Fruit fly (Drosophila melanogaster): ENCODE results near the gene CG31279.
A peak's percentile ranks its signal among the peaks of the same experiment; 100 is the strongest.

CG31279 gene

DNA sequence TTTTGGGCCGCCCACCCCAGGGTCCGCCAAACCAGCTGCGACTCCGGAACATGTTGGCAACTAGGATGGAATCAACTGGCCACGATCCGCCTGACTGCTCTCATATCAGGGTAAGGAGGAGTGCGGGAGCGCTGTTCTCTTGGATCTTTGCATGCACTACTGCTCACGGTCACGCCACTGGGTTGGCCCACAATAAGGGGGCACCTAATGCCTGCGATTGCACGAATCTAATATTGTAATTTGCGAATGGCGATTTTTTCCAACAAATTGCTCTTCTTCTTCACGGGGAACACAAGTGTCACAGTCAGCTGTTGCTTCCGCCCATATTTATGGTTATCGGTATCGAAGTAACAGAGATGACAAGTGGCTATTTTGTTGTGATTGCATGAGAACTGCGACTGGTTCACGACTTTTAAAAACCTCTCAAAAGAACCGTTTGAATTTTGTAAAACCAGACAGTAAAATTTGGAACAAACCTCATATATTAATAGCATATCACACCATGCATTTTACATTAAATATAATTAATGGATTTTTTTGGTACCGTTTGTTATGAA lies 11.0 kb downstream of the CG31279 start, which contains the start of gene ema (continued):
- TF ChIP-seq pan (optimal IDR thresholded peaks at IDR 0.05) (no peak), pan (GFP tag; optimal IDR thresholded peaks at IDR 0.05 in 1 of 2, IDR thresholded peaks at IDR 0.05 in 1 of 2) (peak in 1 of 2 experiments; percentile 35), Oaz (GFP tag; IDR thresholded peaks at IDR 0.05) (no peak), CG12299 (tag; optimal IDR thresholded peaks at IDR 0.05) (no peak), Xrp1 (GFP tag; IDR thresholded peaks at IDR 0.05) (peak; percentile 28; the same call in 1 of the 2 replicates), sim (GFP tag; IDR thresholded peaks at IDR 0.05) (no peak), CG3281 (GFP tag; optimal IDR thresholded peaks at IDR 0.05) (peak; percentile 28), CG3995 (GFP tag; optimal IDR thresholded peaks at IDR 0.05) (peak; percentile 99), BtbVII (GFP tag; optimal IDR thresholded peaks at IDR 0.05) (no peak), usp (GFP tag; optimal IDR thresholded peaks at IDR 0.05) (no peak), Xbp1 (GFP tag; optimal IDR thresholded peaks at IDR 0.05) (peak; percentile 36), Dll (GFP tag; IDR thresholded peaks at IDR 0.05; ENCODE audit: partially characterized antibody) (peak; percentile 46; the same call in 2 of the 4 replicates), CG17612 (GFP tag; IDR thresholded peaks at IDR 0.05) (no peak), schlank (tag; optimal IDR thresholded peaks at IDR 0.05) (no peak), CG8290 (GFP tag; optimal IDR thresholded peaks at IDR 0.05) (peak; percentile 22), CG8290 (tag; optimal IDR thresholded peaks at IDR 0.05) (peak in 1 of 2 experiments; percentile 7), HmgZ (tag; optimal IDR thresholded peaks at IDR 0.05) (peak; percentile 57), HLH4C (GFP tag; IDR thresholded peaks at IDR 0.05; ENCODE audit: partially characterized antibody) (peak; percentile 51; the same call in 1 of the 3 replicates), CG2116 (GFP tag; optimal IDR thresholded peaks at IDR 0.05) (peak; percentile 61), Mes4 (GFP tag; optimal IDR thresholded peaks at IDR 0.05) (peak; percentile 33), Bgb (GFP tag; IDR thresholded peaks at IDR 0.05; ENCODE audit: partially characterized antibody) (peak; percentile 24; the same call in 1 of the 2 replicates), MTF-1 (GFP tag; optimal IDR thresholded peaks at IDR 0.05; ENCODE audit: borderline replicate concordance) (no peak), Med (GFP tag) (peak; percentile 91), Fer3 (tag; optimal IDR thresholded peaks at IDR 0.05) (peak; percentile 37), CG3163 (GFP tag; optimal IDR thresholded peaks at IDR 0.05) (no peak), CG17361 (GFP tag; IDR thresholded peaks at IDR 0.05) (peak; percentile 17; the same call in 1 of the 3 replicates), Atf6 (GFP tag; IDR thresholded peaks at IDR 0.05) (no peak), CG31441 (GFP tag; IDR thresholded peaks at IDR 0.05) (peak; percentile 85), Gsc (GFP tag; IDR thresholded peaks at IDR 0.05) (no peak), trem (tag; optimal IDR thresholded peaks at IDR 0.05) (peak; percentile 54), phol (tag; optimal IDR thresholded peaks at IDR 0.05) (peak; percentile 46), Hand (GFP tag; optimal IDR thresholded peaks at IDR 0.05) (no peak), NFAT (GFP tag; IDR thresholded peaks at IDR 0.05) (peak; percentile 31; the same call in 1 of the 2 replicates), fd102C (GFP tag; optimal IDR thresholded peaks at IDR 0.05) (no peak), CG15601 (tag; optimal IDR thresholded peaks at IDR 0.05) (peak; percentile 4), CG4424 (GFP tag; optimal IDR thresholded peaks at IDR 0.05) (peak; percentile 6), lilli (GFP tag; optimal IDR thresholded peaks at IDR 0.05) (peak; percentile 61), CG34224 (GFP tag; IDR thresholded peaks at IDR 0.05; ENCODE audit: partially characterized antibody) (peak; percentile 53; the same call in 1 of the 3 replicates), chif (GFP tag; optimal IDR thresholded peaks at IDR 0.05) (peak in 1 of 2 experiments; percentile 18), Stat92E (GFP tag; optimal IDR thresholded peaks at IDR 0.05) (peak in 1 of 3 experiments; percentile 10), CG2120 (GFP tag; optimal IDR thresholded peaks at IDR 0.05) (peak; percentile 62), CG43689 (GFP tag; IDR thresholded peaks at IDR 0.05) (no peak), CG7928 (GFP tag; optimal IDR thresholded peaks at IDR 0.05) (no peak), wor (GFP tag; IDR thresholded peaks at IDR 0.05) (no peak), CG14014 (GFP tag; IDR thresholded peaks at IDR 0.05) (no peak; the same call in 1 of the 2 replicates), CG7786 (GFP tag; optimal IDR thresholded peaks at IDR 0.05) (peak; percentile 6), ATbp (GFP tag; optimal IDR thresholded peaks at IDR 0.05) (no peak), CG16813 (GFP tag; IDR thresholded peaks at IDR 0.05; ENCODE audit: partially characterized antibody) (peak; percentile 25; the same call in 1 of the 3 replicates), bowl (GFP tag; IDR thresholded peaks at IDR 0.05) (no peak), lbe (GFP tag; optimal IDR thresholded peaks at IDR 0.05) (peak; percentile 0)

Data from whole organism, embryonic.